Fruit fly (Drosophila melanogaster) whole organism, embryonic: ENCODE measurements around the gene Tailor.

Experiments used
- CG1233 ChIP-seq: fragments of 200-800 bp; sonication (Bioruptor generic); optimal IDR thresholded peaks from 4 replicates; lab custom pipeline; 2018; ENCODE audit warnings: missing biosample characterization, mild to moderate bottlenecking, missing genetic modification characterization
- CG12942 ChIP-seq: fragments of 200-800 bp; sonication (Bioruptor generic); optimal IDR thresholded peaks from 3 replicates; lab custom pipeline; 2016; ENCODE audit warnings: missing biosample characterization, missing genetic modification characterization
- CG13296 ChIP-seq: fragments of 200-800 bp; sonication (Bioruptor generic); optimal IDR thresholded peaks from 3 replicates; lab custom pipeline; 2018; ENCODE audit warnings: missing biosample characterization, mild to moderate bottlenecking, missing genetic modification characterization
- CG14667 ChIP-seq: fragments of 200-800 bp; sonication (Bioruptor generic); IDR thresholded peaks from 2 replicates; pipeline ENCODE4 v1.3.6; 2022; ENCODE audit warnings: missing biosample characterization, missing genetic modification characterization
- CG15073 ChIP-seq: fragments of 200-800 bp; sonication (Bioruptor generic); optimal IDR thresholded peaks from 2 replicates; lab custom pipeline; 2016; ENCODE audit warnings: missing biosample characterization, missing genetic modification characterization
- CG16813 ChIP-seq: fragments of 200-800 bp; sonication (Bioruptor generic); IDR thresholded peaks from 3 replicates; pipeline ENCODE4 v1.3.6; 2022; ENCODE audit warnings: missing biosample characterization, missing genetic modification characterization; ENCODE audit not compliant: partially characterized antibody
- CG17359 ChIP-seq: fragments of 200-800 bp; sonication (Bioruptor generic); optimal IDR thresholded peaks from 3 replicates; lab custom pipeline; 2018; ENCODE audit warnings: missing biosample characterization, mild to moderate bottlenecking, missing genetic modification characterization, moderate library complexity
- CG17568 ChIP-seq: fragments of 200-800 bp; sonication (Bioruptor generic); optimal IDR thresholded peaks from 2 replicates; lab custom pipeline; 2018; ENCODE audit warnings: missing biosample characterization, mild to moderate bottlenecking, missing genetic modification characterization, moderate library complexity
- CG17612 ChIP-seq: fragments of 200-800 bp; sonication (Bioruptor generic); IDR thresholded peaks from 2 replicates; pipeline ENCODE4 v1.3.6; 2022; ENCODE audit warnings: missing biosample characterization, missing genetic modification characterization
- CG17829 ChIP-seq: fragments of 200-800 bp; optimal IDR thresholded peaks from 2 replicates; lab custom pipeline; 2019; ENCODE audit warnings: missing biosample characterization, mild to moderate bottlenecking, missing genetic modification characterization, moderate library complexity
- CG2202 ChIP-seq: fragments of 200-800 bp; sonication (Bioruptor generic); optimal IDR thresholded peaks from 2 replicates; lab custom pipeline; 2018; ENCODE audit warnings: missing biosample characterization, mild to moderate bottlenecking, missing genetic modification characterization
- CG30403 ChIP-seq: fragments of 200-800 bp; sonication (Bioruptor generic); optimal IDR thresholded peaks from 3 replicates; lab custom pipeline; 2016; ENCODE audit warnings: missing biosample characterization, missing genetic modification characterization
- CG31224 ChIP-seq: fragments of 200-800 bp; sonication (Bioruptor generic); IDR thresholded peaks from 2 replicates; pipeline ENCODE4 v1.3.6; 2022; ENCODE audit warnings: missing biosample characterization, missing genetic modification characterization
- CG32532 ChIP-seq: fragments of 200-800 bp; sonication (Bioruptor generic); IDR thresholded peaks from 2 replicates; pipeline ENCODE4 v1.3.6; 2022; ENCODE audit warnings: missing biosample characterization, missing genetic modification characterization
- CG3995 ChIP-seq: fragments of 200-800 bp; sonication (Bioruptor generic); optimal IDR thresholded peaks from 3 replicates; lab custom pipeline; 2016; ENCODE audit warnings: missing biosample characterization, missing genetic modification characterization
- CG8924 ChIP-seq: fragments of 200-800 bp; optimal IDR thresholded peaks from 3 replicates; lab custom pipeline; 2019; ENCODE audit warnings: missing biosample characterization, mild to moderate bottlenecking, missing genetic modification characterization, moderate library complexity
- CHES-1-like ChIP-seq: fragments of 200-800 bp; sonication (Bioruptor generic); optimal IDR thresholded peaks from 2 replicates; lab custom pipeline; 2016; ENCODE audit warnings: missing biosample characterization, missing genetic modification characterization
- CTCF ChIP-seq: fragments of 200-800 bp; sonication (Bioruptor generic); optimal IDR thresholded peaks from 2 replicates; lab custom pipeline; 2017; ENCODE audit warnings: missing biosample characterization, mild to moderate bottlenecking, missing genetic modification characterization, moderate library complexity
- Chrac-16 ChIP-seq: fragments of 200-800 bp; sonication (Bioruptor generic); optimal IDR thresholded peaks from 3 replicates; lab custom pipeline; 2016; ENCODE audit warnings: missing biosample characterization, missing genetic modification characterization
- Dbx ChIP-seq: fragments of 200-800 bp; sonication (Bioruptor generic); IDR thresholded peaks from 3 replicates; pipeline ENCODE4 v1.3.6; 2022; ENCODE audit warnings: missing biosample characterization, missing genetic modification characterization
- Dp ChIP-seq: fragments of 200-800 bp; sonication (Bioruptor generic); optimal IDR thresholded peaks from 2 replicates; lab custom pipeline; 2018; ENCODE audit warnings: missing biosample characterization, mild to moderate bottlenecking, missing genetic modification characterization, moderate library complexity
- Fer2 ChIP-seq: fragments of 200-800 bp; sonication (Bioruptor generic); optimal IDR thresholded peaks from 2 replicates; lab custom pipeline; 2018; ENCODE audit warnings: missing biosample characterization, mild to moderate bottlenecking, missing genetic modification characterization, moderate library complexity
- HHEX ChIP-seq: fragments of 200-800 bp; sonication (Bioruptor generic); optimal IDR thresholded peaks from 3 replicates; lab custom pipeline; 2017; ENCODE audit warnings: missing biosample characterization, mild to moderate bottlenecking, missing genetic modification characterization, missing genetic modification reagents
- Hey ChIP-seq: fragments of 200-800 bp; sonication (Bioruptor generic); optimal IDR thresholded peaks from 3 replicates; lab custom pipeline; 2018; ENCODE audit warnings: missing biosample characterization, mild to moderate bottlenecking, missing genetic modification characterization
- HmgD ChIP-seq: fragments of 200-800 bp; sonication (Bioruptor generic); optimal IDR thresholded peaks from 3 replicates; lab custom pipeline; 2016; ENCODE audit warnings: missing biosample characterization, missing genetic modification characterization
- Hr3 ChIP-seq: fragments of 200-800 bp; sonication (Bioruptor generic); optimal IDR thresholded peaks from 3 replicates; lab custom pipeline; 2016; ENCODE audit warnings: missing biosample characterization, missing genetic modification characterization
- Jarid2 ChIP-seq: fragments of 200-800 bp; sonication (Bioruptor generic); optimal IDR thresholded peaks from 3 replicates; lab custom pipeline; 2017; ENCODE audit warnings: mild to moderate bottlenecking, missing biosample characterization, missing genetic modification reagents, missing genetic modification characterization
- Nf-YA ChIP-seq: fragments of 200-800 bp; sonication (Bioruptor generic); IDR thresholded peaks from 2 replicates; pipeline ENCODE4 v1.3.6; 2022; ENCODE audit warnings: missing biosample characterization, missing genetic modification characterization
- Six4 ChIP-seq: fragments of 200-800 bp; sonication (Bioruptor generic); optimal IDR thresholded peaks from 2 replicates; lab custom pipeline; 2016; ENCODE audit warnings: missing biosample characterization, missing genetic modification characterization
- bigmax ChIP-seq: fragments of 200-800 bp; sonication (Bioruptor generic); optimal IDR thresholded peaks from 2 replicates; lab custom pipeline; 2018; ENCODE audit warnings: missing biosample characterization, mild to moderate bottlenecking, missing genetic modification characterization
- chinmo ChIP-seq: fragments of 200-800 bp; sonication (Bioruptor generic); IDR thresholded peaks from 4 replicates; pipeline ENCODE4 v1.3.6; 2022; ENCODE audit warnings: missing biosample characterization, missing genetic modification characterization; ENCODE audit not compliant: partially characterized antibody
- crp ChIP-seq, 2 experiments: fragments of 200-800 bp; sonication (Bioruptor generic); optimal IDR thresholded peaks; 2 replicates in 1 of 2; 3 replicates in 1 of 2; lab custom pipeline; 2017; ENCODE audit warnings: missing biosample characterization in 2 of 2, missing genetic modification characterization in 2 of 2, mild to moderate bottlenecking in 1 of 2, moderate library complexity in 1 of 2
- dati ChIP-seq: fragments of 200-800 bp; sonication (Bioruptor generic); IDR thresholded peaks from 2 replicates; pipeline ENCODE4 v1.3.6; 2022; ENCODE audit warnings: missing biosample characterization, missing genetic modification characterization
- disco-r ChIP-seq: fragments of 200-800 bp; sonication (Bioruptor generic); optimal IDR thresholded peaks from 2 replicates; lab custom pipeline; 2016; ENCODE audit warnings: missing biosample characterization, missing genetic modification characterization
- esg ChIP-seq: fragments of 200-800 bp; sonication (Bioruptor generic); conservative IDR thresholded peaks from 2 replicates; pipeline ENCODE4 v1.3.6; 2022; ENCODE audit warnings: missing biosample characterization, missing genetic modification characterization
- gce ChIP-seq: fragments of 200-800 bp; sonication (Bioruptor generic); IDR thresholded peaks from 3 replicates; pipeline ENCODE4 v1.3.6; 2022; ENCODE audit warnings: missing biosample characterization, missing genetic modification characterization
- ham ChIP-seq: fragments of 200-800 bp; sonication (Bioruptor generic); IDR thresholded peaks from 2 replicates; pipeline ENCODE4 v1.3.6; 2022; ENCODE audit warnings: missing biosample characterization, missing genetic modification characterization
- kni ChIP-seq: fragments of 200-800 bp; sonication (Bioruptor generic); optimal IDR thresholded peaks from 3 replicates; lab custom pipeline; 2017; ENCODE audit warnings: mild to moderate bottlenecking, missing biosample characterization, missing genetic modification reagents, missing genetic modification characterization
- mam ChIP-seq: fragments of 200-800 bp; sonication (Bioruptor generic); optimal IDR thresholded peaks from 3 replicates; lab custom pipeline; 2016; ENCODE audit warnings: missing biosample characterization, missing genetic modification characterization
- mld ChIP-seq: fragments of 200-800 bp; sonication (Bioruptor generic); IDR thresholded peaks from 3 replicates; pipeline ENCODE4 v1.3.6; 2022; ENCODE audit warnings: missing biosample characterization, missing genetic modification characterization; ENCODE audit not compliant: partially characterized antibody
- oc ChIP-seq: fragments of 200-800 bp; sonication (Bioruptor generic); optimal IDR thresholded peaks from 2 replicates; lab custom pipeline; 2018; ENCODE audit warnings: missing biosample characterization, mild to moderate bottlenecking, missing genetic modification characterization, moderate library complexity
- pum ChIP-seq: fragments of 200-800 bp; sonication (Bioruptor generic); optimal IDR thresholded peaks from 2 replicates; lab custom pipeline; 2016; ENCODE audit warnings: missing biosample characterization, missing genetic modification characterization
- repo ChIP-seq: fragments of 200-800 bp; sonication (Bioruptor generic); optimal IDR thresholded peaks from 2 replicates; lab custom pipeline; 2016; ENCODE audit warnings: missing biosample characterization, missing genetic modification characterization
- row ChIP-seq: fragments of 200-800 bp; sonication (Bioruptor generic); IDR thresholded peaks from 3 replicates; pipeline ENCODE4 v1.3.6; 2022; ENCODE audit warnings: missing biosample characterization, missing genetic modification characterization
- run ChIP-seq: fragments of 200-800 bp; sonication (Bioruptor generic); optimal IDR thresholded peaks from 3 replicates; lab custom pipeline; 2018; ENCODE audit warnings: missing biosample characterization, mild to moderate bottlenecking, missing genetic modification characterization
- sens-2 ChIP-seq: fragments of 200-800 bp; sonication (Bioruptor generic); IDR thresholded peaks from 2 replicates; pipeline ENCODE4 v1.3.6; 2022; ENCODE audit warnings: missing biosample characterization, missing genetic modification characterization
- sima ChIP-seq: fragments of 200-800 bp; sonication (Bioruptor generic); optimal IDR thresholded peaks from 2 replicates; lab custom pipeline; 2016; ENCODE audit warnings: missing biosample characterization, missing genetic modification characterization
- tna ChIP-seq: fragments of 200-800 bp; sonication (Bioruptor generic); IDR thresholded peaks from 2 replicates; pipeline ENCODE4 v1.3.6; 2022; ENCODE audit warnings: missing biosample characterization, missing genetic modification characterization; ENCODE audit not compliant: partially characterized antibody
- unpg ChIP-seq: fragments of 200-800 bp; sonication (Bioruptor generic); optimal IDR thresholded peaks from 3 replicates; lab custom pipeline; 2018; ENCODE audit warnings: missing biosample characterization, mild to moderate bottlenecking, missing genetic modification characterization, moderate library complexity
- zen ChIP-seq: fragments of 200-800 bp; sonication (Bioruptor generic); optimal IDR thresholded peaks from 3 replicates; lab custom pipeline; 2018; ENCODE audit warnings: missing biosample characterization, mild to moderate bottlenecking, missing genetic modification characterization, moderate library complexity
- zen2 ChIP-seq: fragments of 200-800 bp; sonication (Bioruptor generic); IDR thresholded peaks from 3 replicates; pipeline ENCODE4 v1.3.6; 2022; ENCODE audit warnings: missing biosample characterization, missing genetic modification characterization; ENCODE audit not compliant: partially characterized antibody

Gene Tailor

DNA sequence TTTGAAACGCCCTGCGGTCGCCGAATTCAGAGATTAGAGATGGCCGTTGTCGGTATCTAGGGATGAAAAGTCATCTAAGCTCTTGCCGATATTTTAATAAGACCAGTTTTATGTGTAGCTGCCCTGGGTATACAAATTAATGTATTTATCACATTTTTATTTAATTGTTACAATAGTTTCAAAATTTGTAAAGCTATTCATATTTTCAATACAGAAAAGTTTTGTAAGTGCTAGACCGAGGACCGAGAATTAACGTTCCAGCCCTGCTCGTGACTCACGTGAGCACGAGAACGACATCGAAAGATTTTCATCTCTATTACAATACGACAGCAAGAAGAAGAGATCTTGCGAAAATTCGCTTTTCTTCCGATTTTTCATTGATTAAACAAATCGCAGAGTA lies 18.8 kb downstream of the Tailor start, which contains the start of the genes CG1105 and CG1965 (continued):
- TF ChIP-seq Six4: peak; percentile 94
- peak in 1 of 2 experiments; percentile 59 for TF ChIP-seq crp (GFP tag; optimal IDR thresholded peaks at IDR 0.05; lab: Kevin White, UChicago)
- peak; percentile 91 for TF ChIP-seq CG17359
- TF ChIP-seq CG14667 (GFP tag; lab: Robert Waterston, UW): peak; percentile 93
- TF ChIP-seq unpg (GFP tag; lab: Kevin White, UChicago): peak; percentile 91
- TF ChIP-seq Fer2 (tag; lab: Kevin White, UChicago): peak; percentile 85
- TF ChIP-seq Hey (tag; lab: Kevin White, UChicago): peak; percentile 24
- TF ChIP-seq CTCF (GFP tag; lab: Kevin White, UChicago): peak; percentile 67
- TF ChIP-seq HmgD: peak; percentile 78
- TF ChIP-seq Nf-YA (GFP tag; lab: Robert Waterston, UW): peak; percentile 77
- TF ChIP-seq mld (GFP tag; lab: Robert Waterston, UW): peak; percentile 88
- TF ChIP-seq esg (GFP tag; lab: Robert Waterston, UW): peak; percentile 92
- peak; percentile 79 for TF ChIP-seq sens-2 (GFP tag; lab: Robert Waterston, UW)
- TF ChIP-seq disco-r (GFP tag; lab: Kevin White, UChicago): peak; percentile 82
- peak; percentile 97 for TF ChIP-seq Chrac-16 (GFP tag; lab: Kevin White, UChicago)
- peak; percentile 87 for TF ChIP-seq tna
- TF ChIP-seq CG31224 (GFP tag; lab: Robert Waterston, UW): peak; percentile 86
- TF ChIP-seq row (GFP tag; lab: Robert Waterston, UW): peak; percentile 97
- peak; percentile 66 for TF ChIP-seq CG3995
- TF ChIP-seq Hr3 (GFP tag; lab: Kevin White, UChicago): peak; percentile 96
- peak; percentile 57 for TF ChIP-seq Dp (GFP tag; lab: Kevin White, UChicago)
- peak; percentile 74 for TF ChIP-seq HHEX (GFP tag; lab: Kevin White, UChicago)
- TF ChIP-seq CG30403: peak; percentile 98
- TF ChIP-seq CG15073: peak; percentile 51
- peak; percentile 91 for TF ChIP-seq CG8924 (tag; lab: Kevin White, UChicago)
- TF ChIP-seq CG12942 (GFP tag; lab: Kevin White, UChicago): peak; percentile 95
- peak; percentile 69 for TF ChIP-seq CG17568 (GFP tag; lab: Kevin White, UChicago)
- TF ChIP-seq ham: 0 out of 2 replicates have a peak, but pooled peaks have one; percentile 28
- peak; percentile 95 for TF ChIP-seq Dbx (GFP tag; lab: Robert Waterston, UW)
- peak; percentile 69 for TF ChIP-seq CG13296 (GFP tag; lab: Kevin White, UChicago)
- peak; percentile 93 for TF ChIP-seq zen2 (GFP tag; lab: Robert Waterston, UW)
- peak; percentile 82 for TF ChIP-seq run
- TF ChIP-seq chinmo (GFP tag; lab: Robert Waterston, UW): peak; percentile 91; the same call in 2 of the 4 replicates
- peak; percentile 72 for TF ChIP-seq CG17612 (GFP tag; lab: Robert Waterston, UW)
- TF ChIP-seq CG2202 (tag; lab: Kevin White, UChicago): peak; percentile 83
- TF ChIP-seq Jarid2 (GFP tag; lab: Kevin White, UChicago): peak; percentile 72
- TF ChIP-seq repo (GFP tag; lab: Kevin White, UChicago): peak; percentile 80
- TF ChIP-seq pum (GFP tag; lab: Kevin White, UChicago): peak; percentile 95
- TF ChIP-seq CG32532 (GFP tag; lab: Robert Waterston, UW): peak; percentile 96
- peak; percentile 97 for TF ChIP-seq mam (GFP tag; lab: Kevin White, UChicago)
- TF ChIP-seq zen (tag; lab: Kevin White, UChicago): peak; percentile 93
- TF ChIP-seq CG1233 (GFP tag; lab: Kevin White, UChicago): peak; percentile 85
- peak; percentile 74 for TF ChIP-seq sima (GFP tag; lab: Kevin White, UChicago)
- TF ChIP-seq CG17829 (tag; lab: Kevin White, UChicago): peak; percentile 95
- TF ChIP-seq dati: peak; percentile 69
- TF ChIP-seq CG16813: peak; percentile 99
- peak; percentile 93 for TF ChIP-seq CHES-1-like
- TF ChIP-seq bigmax (GFP tag; lab: Kevin White, UChicago): no peak
- TF ChIP-seq kni: peak; percentile 46
- no peak for TF ChIP-seq oc (tag; lab: Kevin White, UChicago)
- 0 out of 3 replicates have a peak, but pooled peaks have one; percentile 58 for TF ChIP-seq gce (GFP tag; lab: Robert Waterston, UW)
